Fruit fly (Drosophila melanogaster) whole organism, embryonic: ENCODE data around the gene CG3277.

ENCODE experiments used
- Bgb ChIP-seq: fragments of 200-800 bp; sonication (Bioruptor generic); IDR thresholded peaks from 2 replicates; pipeline ENCODE4 v1.3.6; 2022; ENCODE audit warnings: missing biosample characterization, missing genetic modification characterization; ENCODE audit not compliant: partially characterized antibody
- C15 ChIP-seq: fragments of 200-800 bp; sonication (Bioruptor generic); IDR thresholded peaks from 3 replicates; pipeline ENCODE4 v1.3.6; 2022; ENCODE audit warnings: missing biosample characterization, missing genetic modification characterization
- CG15601 ChIP-seq: fragments of 200-800 bp; sonication (Bioruptor generic); optimal IDR thresholded peaks from 3 replicates; lab custom pipeline; 2019; ENCODE audit warnings: missing biosample characterization, mild to moderate bottlenecking, missing genetic modification characterization, moderate library complexity
- CG2129 ChIP-seq: fragments of 200-800 bp; sonication (Bioruptor generic); IDR thresholded peaks from 2 replicates; pipeline ENCODE4 v1.3.6; 2022; ENCODE audit warnings: missing biosample characterization, missing genetic modification characterization; ENCODE audit not compliant: partially characterized antibody
- CG4282 ChIP-seq: fragments of 200-800 bp; sonication (Bioruptor generic); optimal IDR thresholded peaks from 2 replicates; lab custom pipeline; 2016; ENCODE audit warnings: missing biosample characterization, missing genetic modification characterization
- CG8478 ChIP-seq: fragments of >200 bp; optimal IDR thresholded peaks from 2 replicates; lab custom pipeline; 2018
- HLH4C ChIP-seq: fragments of 200-800 bp; sonication (Bioruptor generic); IDR thresholded peaks from 3 replicates; pipeline ENCODE4 v1.3.6; 2022; ENCODE audit warnings: missing biosample characterization, missing genetic modification characterization; ENCODE audit not compliant: partially characterized antibody
- MESR4 ChIP-seq: fragments of 200-800 bp; sonication (Bioruptor generic); optimal IDR thresholded peaks from 2 replicates; lab custom pipeline; 2018; ENCODE audit warnings: missing biosample characterization, mild to moderate bottlenecking, missing genetic modification characterization, moderate library complexity
- NK7.1 ChIP-seq: fragments of 200-800 bp; sonication (Bioruptor generic); optimal IDR thresholded peaks from 3 replicates; lab custom pipeline; 2016; ENCODE audit warnings: missing biosample characterization, missing genetic modification characterization
- dimm ChIP-seq: fragments of 200-800 bp; sonication (Bioruptor generic); IDR thresholded peaks from 2 replicates; pipeline ENCODE4 v1.3.6; 2022; ENCODE audit warnings: missing biosample characterization, missing genetic modification characterization
- ftz-f1 ChIP-seq: fragments of 200-800 bp; sonication (Bioruptor generic); optimal IDR thresholded peaks from 2 replicates; lab custom pipeline; 2016; ENCODE audit warnings: missing biosample characterization, missing genetic modification characterization
- nmo ChIP-seq: fragments of 200-800 bp; sonication (Bioruptor generic); optimal IDR thresholded peaks from 2 replicates; lab custom pipeline; 2018; ENCODE audit warnings: missing biosample characterization, mild to moderate bottlenecking, missing genetic modification characterization, moderate library complexity
- seq ChIP-seq: fragments of 200-800 bp; sonication (Bioruptor generic); IDR thresholded peaks from 2 replicates; pipeline ENCODE4 v1.3.6; 2022; ENCODE audit warnings: missing biosample characterization, missing genetic modification characterization

DNA sequence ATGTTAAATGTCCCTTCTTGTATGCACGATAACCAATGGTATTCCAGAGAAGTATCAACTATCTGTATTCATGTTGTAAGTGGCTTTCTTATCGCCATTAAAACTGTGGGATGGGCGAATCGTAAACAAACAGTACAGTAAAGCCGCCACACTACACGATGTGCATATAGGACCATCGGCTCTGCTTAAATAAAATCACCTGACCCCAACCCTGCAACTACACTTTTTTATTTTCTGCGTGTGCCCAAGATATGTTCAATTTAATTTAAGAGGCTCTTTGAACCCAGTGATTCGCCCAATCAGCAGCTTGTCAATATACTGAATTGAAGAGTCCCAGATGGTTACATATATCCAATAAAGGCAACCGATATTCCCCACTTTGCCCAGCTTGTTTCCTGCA is 4.1 kb upstream of the CG3277 start:
- no peak for TF ChIP-seq dimm
- no peak for TF ChIP-seq ftz-f1
- TF ChIP-seq CG2129 (GFP tag; lab: Robert Waterston, UW), result no peak
- TF ChIP-seq HLH4C, result no peak
- no peak for TF ChIP-seq C15 (GFP tag; lab: Robert Waterston, UW)
- TF ChIP-seq nmo, result no peak
- TF ChIP-seq CG8478 (lab: Kevin White, UChicago), result no peak
- TF ChIP-seq Bgb, result no peak
- TF ChIP-seq MESR4 (GFP tag; lab: Kevin White, UChicago), result no peak
- TF ChIP-seq seq, result no peak
- TF ChIP-seq NK7.1 (GFP tag; lab: Kevin White, UChicago), result no peak
- TF ChIP-seq CG4282 (GFP tag; lab: Kevin White, UChicago), result no peak
- no peak for TF ChIP-seq CG15601 (tag; lab: Kevin White, UChicago)
